Fruit fly (Drosophila melanogaster): Measurements from ENCODE around the gene Lkr.

Lkr gene

dm6 chr3L:5554377-5554776 lies 25.2 kb upstream of the Lkr start (continued):
- TF ChIP-seq CG18476 (GFP tag; optimal IDR thresholded peaks at IDR 0.05) (no peak), gsb (GFP tag; IDR thresholded peaks at IDR 0.05) (peak; percentile 58), CG3995 (GFP tag; optimal IDR thresholded peaks at IDR 0.05) (no peak), tgo (GFP tag; IDR thresholded peaks at IDR 0.05) (peak; percentile 66; the same call in 2 of the 3 replicates), sens-2 (GFP tag; IDR thresholded peaks at IDR 0.05) (no peak), CG31441 (GFP tag; IDR thresholded peaks at IDR 0.05) (peak; percentile 24; the same call in 1 of the 2 replicates), odd (GFP tag; optimal IDR thresholded peaks at IDR 0.05) (no peak), CG11560 (tag; IDR thresholded peaks at IDR 0.05) (peak; percentile 47; the same call in 1 of the 3 replicates), NfI (GFP tag; optimal IDR thresholded peaks at IDR 0.05) (peak; percentile 60), Chrac-16 (GFP tag; optimal IDR thresholded peaks at IDR 0.05) (peak; percentile 46), C15 (GFP tag; IDR thresholded peaks at IDR 0.05) (0 out of 3 replicates have a peak, but pooled peaks have one; percentile 35), Ravus (GFP tag; IDR thresholded peaks at IDR 0.05) (peak; percentile 20; the same call in 1 of the 2 replicates), CG9932 (GFP tag; IDR thresholded peaks at IDR 0.05) (peak; percentile 75), exex (tag; optimal IDR thresholded peaks at IDR 0.05) (no peak), HHEX (GFP tag; optimal IDR thresholded peaks at IDR 0.05) (peak; percentile 51), CG2678 (tag; optimal IDR thresholded peaks at IDR 0.05) (peak; percentile 67), CG14050 (GFP tag; IDR thresholded peaks at IDR 0.05) (peak; percentile 31; the same call in 2 of the 3 replicates), sisA (GFP tag; IDR thresholded peaks at IDR 0.05) (no peak; the same call in 1 of the 2 replicates), CG6254 (GFP tag; optimal IDR thresholded peaks at IDR 0.05) (no peak), hth (optimal IDR thresholded peaks at IDR 0.05) (no peak), CG14710 (tag; optimal IDR thresholded peaks at IDR 0.05) (no peak), CG2202 (tag; optimal IDR thresholded peaks at IDR 0.05) (no peak), CG5953 (GFP tag; IDR thresholded peaks at IDR 0.05) (no peak), hkb (optimal IDR thresholded peaks at IDR 0.05) (no peak), hkb (GFP tag; IDR thresholded peaks at IDR 0.05) (peak; percentile 56), unc-4 (GFP tag; IDR thresholded peaks at IDR 0.05; ENCODE audit: partially characterized antibody) (no peak), HLHmδ (GFP tag; optimal IDR thresholded peaks at IDR 0.05) (no peak), gce (GFP tag; IDR thresholded peaks at IDR 0.05) (0 out of 3 replicates have a peak, but pooled peaks have one; percentile 28), CG12219 (GFP tag; optimal IDR thresholded peaks at IDR 0.05) (peak; percentile 15), row (GFP tag; IDR thresholded peaks at IDR 0.05) (peak; percentile 73)

dm6 chr3L:5553717-5554116 lies 24.6 kb upstream of the Lkr start:
- peak in 1 of 2 experiments; percentile 47 for TF ChIP-seq Pdp1 (GFP tag; optimal IDR thresholded peaks at IDR 0.05)
- TF ChIP-seq run (tag; optimal IDR thresholded peaks at IDR 0.05): no peak
- no peak for TF ChIP-seq CG3281 (GFP tag; optimal IDR thresholded peaks at IDR 0.05)

dm6 chr3L:5551087-5551486 lies 21.9 kb upstream of the Lkr start, which contains the start of gene frm:
Gene frm, minus strand, starts transcription at chr3L:5551159.
- peak in 1 of 2 experiments; percentile 38 for TF ChIP-seq Trl (optimal IDR thresholded peaks at IDR 0.05)
- TF ChIP-seq Trl (GFP tag; optimal IDR thresholded peaks at IDR 0.05): no peak
- TF ChIP-seq Gug (GFP tag; IDR thresholded peaks at IDR 0.05): no peak
- no peak for TF ChIP-seq sr (GFP tag; IDR thresholded peaks at IDR 0.05)
- TF ChIP-seq CG14710 (tag; optimal IDR thresholded peaks at IDR 0.05): no peak
- TF ChIP-seq abd-A (tag; optimal IDR thresholded peaks at IDR 0.05): peak; percentile 68
- peak; percentile 92 for TF ChIP-seq nom (GFP tag; optimal IDR thresholded peaks at IDR 0.05)
- TF ChIP-seq CG11696 (GFP tag; IDR thresholded peaks at IDR 0.05): no peak
- no peak for TF ChIP-seq Atf-2 (GFP tag; optimal IDR thresholded peaks at IDR 0.05)
- no peak for TF ChIP-seq Hey (tag; optimal IDR thresholded peaks at IDR 0.05)
- TF ChIP-seq sd (tag; optimal IDR thresholded peaks at IDR 0.05): peak; percentile 76
- TF ChIP-seq pzg (GFP tag; optimal IDR thresholded peaks at IDR 0.05): no peak
- TF ChIP-seq CG7372 (GFP tag; IDR thresholded peaks at IDR 0.05): 0 out of 2 replicates have a peak, but pooled peaks have one; percentile 18
- peak; percentile 19 for TF ChIP-seq CG13894 (tag; optimal IDR thresholded peaks at IDR 0.05)
- TF ChIP-seq zen2 (GFP tag; IDR thresholded peaks at IDR 0.05; ENCODE audit: partially characterized antibody): no peak
- peak; percentile 14 for TF ChIP-seq CG12769 (tag; optimal IDR thresholded peaks at IDR 0.05)
- peak; percentile 82; the same call in 3 of the 4 replicates for TF ChIP-seq chinmo (GFP tag; IDR thresholded peaks at IDR 0.05; ENCODE audit: partially characterized antibody)
- no peak for TF ChIP-seq CkIIα-i1 (GFP tag; IDR thresholded peaks at IDR 0.05)
- TF ChIP-seq sim (GFP tag; IDR thresholded peaks at IDR 0.05): no peak

Measured in whole organism, embryonic.